Fruit fly (Drosophila melanogaster) Kc167 (cell line): ENCODE data around the gene CG6659.

ENCODE experiments used
- Myc ChIP-seq: fragments of >200 bp; optimal IDR thresholded peaks from 2 replicates; lab custom pipeline; 2017; ENCODE audit warnings: missing external identifiers
- Sin3A ChIP-seq: fragments of >200 bp; optimal IDR thresholded peaks from 2 replicates; lab custom pipeline; 2018; ENCODE audit warnings: missing external identifiers
- h ChIP-seq: fragments of >200 bp; optimal IDR thresholded peaks from 3 replicates; lab custom pipeline; 2018; ENCODE audit warnings: missing external identifiers
- insv ChIP-seq: fragments of >200 bp; optimal IDR thresholded peaks from 3 replicates; lab custom pipeline; 2018; ENCODE audit warnings: missing external identifiers

dm6 chrX:18621649-18622346 lies 35.3 kb downstream of the CG6659 start:
- no peak for TF ChIP-seq insv (lab: Kevin White, UChicago)
- TF ChIP-seq h (lab: Kevin White, UChicago) = no peak
- TF ChIP-seq Sin3A (lab: Kevin White, UChicago) = no peak
- no peak for TF ChIP-seq Myc (lab: Kevin White, UChicago)
